Worm (Caenorhabditis elegans): ENCODE measurements around the gene F22H10.3.

ce11 chrX:16629168-16629567, 48.3 kb downstream of the F22H10.3 start:
- TF ChIP-seq lin-13 (GFP tag; optimal IDR thresholded peaks at IDR 0.05) (no peak), sdz-12 (GFP tag; optimal IDR thresholded peaks at IDR 0.05) (no peak), unc-62 (GFP tag; optimal IDR thresholded peaks at IDR 0.05 in 1 of 2) (no peak), unc-62 (tag; optimal IDR thresholded peaks at IDR 0.05) (no peak), egl-27 (tag; optimal IDR thresholded peaks at IDR 0.05) (no peak), mdt-29 (GFP tag; IDR thresholded peaks at IDR 0.05) (no peak), nhr-237 (tag; optimal IDR thresholded peaks at IDR 0.05) (no peak), snpc-4 (tag; optimal IDR thresholded peaks at IDR 0.05) (no peak), Y75B8A.6 (GFP tag; IDR thresholded peaks at IDR 0.05) (no peak), zip-11 (GFP tag; IDR thresholded peaks at IDR 0.05) (no peak)
